Worm (Caenorhabditis elegans) whole organism, L3 larva: Measurements from ENCODE around the gene R09H10.1.

Experiments
- R02D3.7 ChIP-seq: fragments of 150-350 bp; optimal IDR thresholded peaks from 2 replicates; lab custom pipeline; 2014; ENCODE audit warnings: missing biosample characterization, missing genetic modification characterization
- ZK546.5 ChIP-seq: sonication (generic microtip); optimal IDR thresholded peaks from 2 replicates; lab custom pipeline; 2017; ENCODE audit warnings: missing biosample characterization, missing genetic modification characterization
- aly-2 ChIP-seq: fragments of 150-350 bp; optimal IDR thresholded peaks from 2 replicates; lab custom pipeline; 2014; ENCODE audit warnings: missing biosample characterization, missing genetic modification characterization
- ceh-82 ChIP-seq: fragments of 150-350 bp; optimal IDR thresholded peaks from 2 replicates; lab custom pipeline; 2014; ENCODE audit warnings: missing biosample characterization, missing genetic modification characterization
- ceh-9 ChIP-seq: sonication (generic microtip); optimal IDR thresholded peaks from 2 replicates; lab custom pipeline; 2018; ENCODE audit warnings: missing biosample characterization, missing genetic modification characterization
- daf-12 ChIP-seq: fragments of 150-350 bp; optimal IDR thresholded peaks from 2 replicates; lab custom pipeline; 2014; ENCODE audit warnings: missing biosample characterization, missing genetic modification reagents, missing genetic modification characterization
- egl-5 ChIP-seq: fragments of 150-350 bp; optimal IDR thresholded peaks from 2 replicates; lab custom pipeline; 2017; ENCODE audit warnings: missing biosample characterization, missing genetic modification reagents, missing genetic modification characterization, inconsistent platforms
- elt-2 ChIP-seq: sonication (generic microtip); optimal IDR thresholded peaks from 2 replicates; lab custom pipeline; 2016; ENCODE audit warnings: missing genetic modification reagents, mild to moderate bottlenecking, missing genetic modification characterization, missing compliant biosample characterization
- elt-3 ChIP-seq, 3 experiments: fragments of 150-350 bp in 1 of 3; sonication (generic microtip) in 2 of 3; optimal IDR thresholded peaks; 2 replicates in 2 of 3; 4 replicates in 1 of 3; lab custom pipeline; 2014 to 2017; ENCODE audit warnings: missing biosample characterization in 3 of 3, missing genetic modification characterization in 3 of 3
- eor-1 ChIP-seq, 2 experiments: fragments of 150-350 bp; optimal IDR thresholded peaks; 2 replicates each; lab custom pipeline; 2014 to 2018; ENCODE audit warnings: missing biosample characterization in 2 of 2, missing genetic modification characterization in 2 of 2
- fkh-10 ChIP-seq: sonication (generic microtip); optimal IDR thresholded peaks from 2 replicates; lab custom pipeline; 2017; ENCODE audit warnings: missing biosample characterization, missing genetic modification reagents, missing genetic modification characterization
- fos-1 ChIP-seq: fragments of 150-350 bp; optimal IDR thresholded peaks from 2 replicates; lab custom pipeline; 2014; ENCODE audit warnings: missing biosample characterization, missing genetic modification characterization
- hmg-11 ChIP-seq: sonication (generic microtip); optimal IDR thresholded peaks from 2 replicates; lab custom pipeline; 2016; ENCODE audit warnings: missing genetic modification characterization, missing compliant biosample characterization
- lin-15B ChIP-seq: fragments of 150-350 bp; optimal IDR thresholded peaks from 2 replicates; lab custom pipeline; 2014; ENCODE audit warnings: missing biosample characterization, missing genetic modification characterization
- lsy-12 ChIP-seq: sonication (generic microtip); optimal IDR thresholded peaks from 2 replicates; lab custom pipeline; 2016; ENCODE audit warnings: mild to moderate bottlenecking, missing genetic modification characterization, missing compliant biosample characterization
- mml-1 ChIP-seq: fragments of 150-350 bp; sonication (generic microtip); optimal IDR thresholded peaks from 3 replicates; lab custom pipeline; 2014; ENCODE audit warnings: missing biosample characterization, missing genetic modification characterization
- nfya-1 ChIP-seq: sonication (generic microtip); optimal IDR thresholded peaks from 2 replicates; lab custom pipeline; 2017; ENCODE audit warnings: missing genetic modification characterization, mild to moderate bottlenecking, missing compliant biosample characterization, antibody characterized with exemption, moderate library complexity; ENCODE audit not compliant: insufficient read depth
- nhr-11 ChIP-seq: fragments of 150-350 bp; optimal IDR thresholded peaks from 2 replicates; lab custom pipeline; 2014; ENCODE audit warnings: missing biosample characterization, missing genetic modification characterization
- nhr-12 ChIP-seq: fragments of 150-350 bp; optimal IDR thresholded peaks from 2 replicates; lab custom pipeline; 2014; ENCODE audit warnings: missing biosample characterization, missing genetic modification characterization
- nhr-237 ChIP-seq: fragments of 150-350 bp; optimal IDR thresholded peaks from 2 replicates; lab custom pipeline; 2014; ENCODE audit warnings: missing biosample characterization, missing genetic modification characterization
- nhr-25 ChIP-seq: sonication (generic microtip); optimal IDR thresholded peaks from 2 replicates; lab custom pipeline; 2017; ENCODE audit warnings: missing biosample characterization, missing genetic modification characterization
- nhr-28 ChIP-seq: fragments of 150-350 bp; optimal IDR thresholded peaks from 2 replicates; lab custom pipeline; 2014; ENCODE audit warnings: missing biosample characterization, missing genetic modification characterization
- nhr-43 ChIP-seq: sonication (generic microtip); optimal IDR thresholded peaks from 2 replicates; lab custom pipeline; 2016; ENCODE audit warnings: mild to moderate bottlenecking, missing genetic modification characterization, missing compliant biosample characterization; ENCODE audit not compliant: poor library complexity, severe bottlenecking
- nhr-67 ChIP-seq: fragments of 150-350 bp; optimal IDR thresholded peaks from 2 replicates; lab custom pipeline; 2014; ENCODE audit warnings: missing biosample characterization, missing genetic modification characterization
- nhr-77 ChIP-seq: fragments of 150-350 bp; optimal IDR thresholded peaks from 2 replicates; lab custom pipeline; 2014; ENCODE audit warnings: missing biosample characterization, missing genetic modification characterization
- pha-4 ChIP-seq: fragments of 150-350 bp; optimal IDR thresholded peaks from 2 replicates; lab custom pipeline; 2014; ENCODE audit warnings: missing biosample characterization, missing genetic modification reagents, missing genetic modification characterization
- pqm-1 ChIP-seq: fragments of 150-350 bp; optimal IDR thresholded peaks from 2 replicates; lab custom pipeline; 2017; ENCODE audit warnings: missing biosample characterization, missing genetic modification characterization, inconsistent platforms
- skn-1 ChIP-seq: fragments of 150-350 bp; optimal IDR thresholded peaks from 2 replicates; lab custom pipeline; 2014; ENCODE audit warnings: missing biosample characterization, missing genetic modification characterization
- snpc-4 ChIP-seq: fragments of 150-350 bp; optimal IDR thresholded peaks from 2 replicates; lab custom pipeline; 2014; ENCODE audit warnings: missing biosample characterization, missing genetic modification characterization
- unc-39 ChIP-seq: sonication (generic microtip); optimal IDR thresholded peaks from 4 replicates; lab custom pipeline; 2017; ENCODE audit warnings: missing biosample characterization, missing genetic modification characterization
- unc-62 ChIP-seq: fragments of 150-350 bp; sonication (generic microtip); optimal IDR thresholded peaks from 4 replicates; lab custom pipeline; 2014; ENCODE audit warnings: missing biosample characterization, missing genetic modification reagents, missing genetic modification characterization
- zag-1 ChIP-seq: fragments of 150-350 bp; optimal IDR thresholded peaks from 2 replicates; lab custom pipeline; 2014; ENCODE audit warnings: missing biosample characterization, missing genetic modification characterization

R09H10.1 gene

ce11 chrIV:10593570-10593969 lies 6.5 kb upstream of the R09H10.1 start, which contains the start of gene C43F9.7:
Gene C43F9.7, minus strand, starts transcription at chrIV:10593670.
- TF ChIP-seq fos-1 (tag; lab: Kevin White, UChicago) (no peak), fkh-10 (GFP tag; lab: Kevin White, UChicago) (no peak), nhr-237 (tag; lab: Kevin White, UChicago) (no peak), mml-1 (tag; lab: Kevin White, UChicago) (no peak), pqm-1 (tag; lab: Kevin White, UChicago) (no peak), lsy-12 (tag; lab: Kevin White, UChicago) (no peak), egl-5 (tag; lab: Kevin White, UChicago) (no peak), elt-2 (no peak), skn-1 (tag; lab: Kevin White, UChicago) (no peak), nhr-43 (tag; lab: Kevin White, UChicago) (no peak), pha-4 (tag; lab: Kevin White, UChicago) (no peak), unc-39 (tag; lab: Kevin White, UChicago) (no peak), ceh-9 (no peak)

ce11 chrIV:10596505-10596904 lies 3.6 kb upstream of the R09H10.1 start, which contains the start of gene C43F9.11:
Gene C43F9.11, plus strand, starts transcription at chrIV:10596805.
- TF ChIP-seq snpc-4 (no peak), ZK546.5 (tag; lab: Kevin White, UChicago) (no peak), lsy-12 (tag; lab: Kevin White, UChicago) (no peak), aly-2 (tag; lab: Kevin White, UChicago) (no peak), nhr-43 (tag; lab: Kevin White, UChicago) (no peak), nhr-67 (no peak), nhr-11 (no peak), ceh-82 (tag; lab: Kevin White, UChicago) (no peak), zag-1 (tag; lab: Kevin White, UChicago) (no peak), hmg-11 (tag; lab: Kevin White, UChicago) (no peak), pha-4 (tag; lab: Kevin White, UChicago) (no peak)

ce11 chrIV:10602644-10603043 lies 2.6 kb downstream of the R09H10.1 start, which contains the start of gene R09H10.2:
Gene R09H10.2, plus strand, starts transcription at chrIV:10602944.
- no peak for TF ChIP-seq nhr-77
- TF ChIP-seq daf-12: no peak
- TF ChIP-seq nhr-25 (tag; lab: Kevin White, UChicago): no peak
- no peak for TF ChIP-seq nhr-11
- no peak for TF ChIP-seq nhr-28
- TF ChIP-seq egl-5 (tag; lab: Kevin White, UChicago): no peak
- no peak for TF ChIP-seq zag-1 (tag; lab: Kevin White, UChicago)
- no peak for TF ChIP-seq nhr-237 (tag; lab: Kevin White, UChicago)
- TF ChIP-seq unc-62 (GFP tag; lab: Kevin White, UChicago): no peak
- TF ChIP-seq lin-15B (tag; lab: Kevin White, UChicago): no peak
- TF ChIP-seq R02D3.7 (tag; lab: Kevin White, UChicago): no peak
- no peak for TF ChIP-seq pha-4 (tag; lab: Kevin White, UChicago)
- TF ChIP-seq aly-2 (tag; lab: Kevin White, UChicago): no peak
- no peak for TF ChIP-seq eor-1 (tag; optimal IDR thresholded peaks at IDR 0.05; lab: Kevin White, UChicago)
- no peak for TF ChIP-seq pqm-1 (tag; lab: Kevin White, UChicago)

ce11 chrIV:10606575-10607080 lies 6.5 kb downstream of the R09H10.1 start, which contains the start of gene R09H10.3:
Gene R09H10.3, plus strand, starts transcription at chrIV:10607030.
- TF ChIP-seq ceh-82 (tag; lab: Kevin White, UChicago): no peak
- peak; percentile 77 for TF ChIP-seq elt-2
- TF ChIP-seq pqm-1 (tag; lab: Kevin White, UChicago): peak; percentile 19

ce11 chrIV:10608275-10608674 lies 8.2 kb downstream of the R09H10.1 start, which contains the start of gene R09H10.6:
Gene R09H10.6, plus strand, starts transcription at chrIV:10608575.
- TF ChIP-seq ceh-82 (tag; lab: Kevin White, UChicago) (no peak), R02D3.7 (tag; lab: Kevin White, UChicago) (no peak), daf-12 (no peak), hmg-11 (tag; lab: Kevin White, UChicago) (no peak), ceh-9 (no peak), elt-2 (no peak), unc-62 (GFP tag; lab: Kevin White, UChicago) (no peak), nhr-12 (no peak), zag-1 (tag; lab: Kevin White, UChicago) (no peak), ZK546.5 (tag; lab: Kevin White, UChicago) (no peak), nfya-1 (no peak), pha-4 (tag; lab: Kevin White, UChicago) (no peak), elt-3 (tag; optimal IDR thresholded peaks at IDR 0.05; lab: Kevin White, UChicago) (no peak)
